Worm (Caenorhabditis elegans): ENCODE data around the gene lgg-2.
A peak's percentile ranks its signal among the peaks of the same experiment; 100 is the strongest.
"Not testable (repeated sequence)": the region's sequence is repeated elsewhere in the genome, so short reads cannot be mapped to it uniquely, and the experiment has no call there.

Gene lgg-2

ce11 chrIV:10935853-10936491 lies at the start of gene lgg-2:
lgg-2 (minus strand) TSS chrIV:10935903.
- TF ChIP-seq dao-5 (tag; optimal IDR thresholded peaks at IDR 0.05) = peak; percentile 4
- TF ChIP-seq W03F9.2 (tag; optimal IDR thresholded peaks at IDR 0.05) = peak; percentile 83
- TF ChIP-seq him-1 (tag; optimal IDR thresholded peaks at IDR 0.05) = peak; percentile 38

- TF ChIP-seq dao-5 (tag; optimal IDR thresholded peaks at IDR 0.05) = no peak
- TF ChIP-seq him-1 (tag; optimal IDR thresholded peaks at IDR 0.05) = no peak
- TF ChIP-seq W03F9.2 (tag; optimal IDR thresholded peaks at IDR 0.05) = no peak
Observed at ce11 chrIV:10981761-10982160, 46.1 kb upstream of the lgg-2 start, which contains the start of gene Y43E12A.2. Y43E12A.2 (plus strand) TSS chrIV:10982061.

- TF ChIP-seq him-1 (tag; optimal IDR thresholded peaks at IDR 0.05) (no peak), dao-5 (tag; optimal IDR thresholded peaks at IDR 0.05) (no peak), W03F9.2 (tag; optimal IDR thresholded peaks at IDR 0.05) (no peak)
Observed at ce11 chrIV:10980628-10981027, 44.9 kb upstream of the lgg-2 start.

DNA sequence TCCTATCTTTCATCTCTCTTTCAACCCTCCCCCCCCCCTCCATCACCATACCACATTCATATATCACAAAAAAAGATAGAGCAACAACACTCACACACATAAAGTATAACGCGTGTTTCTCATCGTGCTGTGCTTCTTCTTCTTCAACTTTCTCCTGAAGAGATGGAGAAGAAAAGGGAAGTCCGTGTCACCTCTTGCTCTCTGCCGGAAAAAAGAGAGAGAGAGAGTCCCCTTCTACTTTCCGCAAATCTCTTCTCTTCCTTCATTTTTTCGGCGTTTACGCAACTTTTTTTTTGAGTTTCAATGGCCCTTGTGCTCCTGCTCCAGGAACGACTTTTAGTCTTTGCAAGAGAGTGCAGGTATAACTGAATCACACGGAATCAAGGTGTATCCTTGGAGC lies 44.0 kb upstream of the lgg-2 start:
- TF ChIP-seq dao-5 (tag; optimal IDR thresholded peaks at IDR 0.05) (no peak), him-1 (tag; optimal IDR thresholded peaks at IDR 0.05) (no peak), W03F9.2 (tag; optimal IDR thresholded peaks at IDR 0.05) (no peak)

DNA sequence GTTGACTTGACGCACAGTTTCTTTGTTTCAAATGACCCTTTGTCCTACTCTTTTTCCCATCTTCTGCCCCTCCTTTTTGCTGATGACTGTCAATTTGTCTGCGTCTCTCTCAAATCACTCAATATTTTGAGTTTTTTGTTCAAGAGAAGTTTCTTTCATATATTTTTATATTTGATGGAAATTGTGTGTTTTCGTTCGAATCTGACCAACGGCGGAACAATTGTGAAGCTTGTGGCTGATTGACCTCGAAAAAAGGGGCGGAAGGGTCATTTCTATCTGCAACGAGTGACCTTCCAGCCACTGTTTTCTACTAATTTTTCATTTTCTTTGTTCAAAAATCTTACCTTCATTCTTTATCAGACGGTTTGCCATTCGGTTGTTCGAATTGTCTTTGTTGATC lies 42.9 kb upstream of the lgg-2 start:
- TF ChIP-seq dao-5 (tag; optimal IDR thresholded peaks at IDR 0.05) (no peak), W03F9.2 (tag; optimal IDR thresholded peaks at IDR 0.05) (no peak), him-1 (tag; optimal IDR thresholded peaks at IDR 0.05) (no peak)

ce11 chrIV:10975968-10976367 lies 40.3 kb upstream of the lgg-2 start:
- TF ChIP-seq him-1 (tag; optimal IDR thresholded peaks at IDR 0.05) (no peak), dao-5 (tag; optimal IDR thresholded peaks at IDR 0.05) (no peak), W03F9.2 (tag; optimal IDR thresholded peaks at IDR 0.05) (no peak)

- TF ChIP-seq dao-5 (tag; optimal IDR thresholded peaks at IDR 0.05) (no peak), W03F9.2 (tag; optimal IDR thresholded peaks at IDR 0.05) (no peak), him-1 (tag; optimal IDR thresholded peaks at IDR 0.05) (no peak)
Observed at ce11 chrIV:10971636-10972199, 36.0 kb upstream of the lgg-2 start.

DNA sequence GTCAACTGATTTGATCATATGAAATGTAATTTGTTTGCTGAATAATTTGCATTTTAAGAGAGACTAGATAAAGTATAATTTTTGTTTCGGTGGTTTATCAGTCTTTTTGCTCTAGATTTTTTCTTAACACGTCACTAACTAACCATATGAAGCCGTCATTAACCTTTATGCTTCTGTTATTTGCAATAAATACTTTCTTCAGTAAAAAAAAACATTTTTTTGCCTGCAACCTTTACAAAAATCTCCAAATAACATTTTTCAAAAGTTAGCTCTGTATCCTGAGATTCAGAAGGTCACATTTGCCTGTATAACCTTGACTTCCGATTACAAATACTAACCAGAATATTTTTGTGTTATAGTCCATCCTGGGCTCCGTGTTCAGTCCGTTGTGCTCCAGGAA lies 35.1 kb upstream of the lgg-2 start:
- TF ChIP-seq W03F9.2 (tag; optimal IDR thresholded peaks at IDR 0.05) = no peak
- TF ChIP-seq him-1 (tag; optimal IDR thresholded peaks at IDR 0.05) = no peak
- TF ChIP-seq dao-5 (tag; optimal IDR thresholded peaks at IDR 0.05) = no peak

- TF ChIP-seq dao-5 (tag; optimal IDR thresholded peaks at IDR 0.05) = no peak
- no peak for TF ChIP-seq him-1 (tag; optimal IDR thresholded peaks at IDR 0.05)
- no peak for TF ChIP-seq W03F9.2 (tag; optimal IDR thresholded peaks at IDR 0.05)
Observed at ce11 chrIV:10970333-10970732, 34.6 kb upstream of the lgg-2 start.

ce11 chrIV:10966359-10966758 lies 30.7 kb upstream of the lgg-2 start, which contains the start of the genes aqp-3 and Y69E1A.8:
aqp-3 (minus strand) TSS chrIV:10966459.
Y69E1A.8 (plus strand) TSS chrIV:10966604.
- TF ChIP-seq dao-5 (tag; optimal IDR thresholded peaks at IDR 0.05) (no peak), him-1 (tag; optimal IDR thresholded peaks at IDR 0.05) (no peak), W03F9.2 (tag; optimal IDR thresholded peaks at IDR 0.05) (no peak)

- TF ChIP-seq dao-5 (tag; optimal IDR thresholded peaks at IDR 0.05) (no peak), W03F9.2 (tag; optimal IDR thresholded peaks at IDR 0.05) (no peak), him-1 (tag; optimal IDR thresholded peaks at IDR 0.05) (no peak)
Observed at ce11 chrIV:10964688-10965087, 29.0 kb upstream of the lgg-2 start.

ce11 chrIV:10958230-10958588 lies 22.5 kb upstream of the lgg-2 start, which contains the start of gene sri-19:
sri-19 (plus strand) TSS chrIV:10958372.
- TF ChIP-seq him-1 (tag; optimal IDR thresholded peaks at IDR 0.05) (no peak), dao-5 (tag; optimal IDR thresholded peaks at IDR 0.05) (no peak), W03F9.2 (tag; optimal IDR thresholded peaks at IDR 0.05) (no peak)

- TF ChIP-seq him-1 (tag; optimal IDR thresholded peaks at IDR 0.05) (no peak), dao-5 (tag; optimal IDR thresholded peaks at IDR 0.05) (no peak), W03F9.2 (tag; optimal IDR thresholded peaks at IDR 0.05) (no peak)
Observed at ce11 chrIV:10957583-10958229, 22.0 kb upstream of the lgg-2 start, which contains the start of gene Y69E1A.5. Y69E1A.5 (minus strand) TSS chrIV:10957655.

DNA sequence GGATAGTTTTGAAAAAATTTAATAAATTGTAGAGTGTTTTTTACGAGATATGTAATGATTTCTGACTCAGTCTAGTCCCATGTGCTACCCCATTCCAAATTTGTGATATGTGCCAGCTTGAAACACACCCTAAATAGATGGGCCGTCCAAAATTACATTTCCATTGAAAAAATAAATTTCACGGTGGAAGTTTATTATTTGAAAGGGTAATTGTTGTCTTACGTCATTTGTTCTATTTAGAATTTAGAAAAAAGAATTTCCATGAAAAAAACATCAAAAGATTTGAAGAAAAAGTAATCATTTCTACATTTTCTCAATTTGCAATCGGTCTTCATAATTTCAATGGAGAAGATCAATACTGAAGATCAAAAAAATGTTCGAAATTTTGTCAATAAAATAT lies 19.3 kb upstream of the lgg-2 start, which contains the start of gene Y69E1A.4:
Gene Y69E1A.4 (plus strand): TSS at position 301 of the 400 bp plus-strand sequence.
- TF ChIP-seq W03F9.2, dao-5, him-1 (tag; optimal IDR thresholded peaks at IDR 0.05): not testable (repeated sequence)

Measured in whole organism, L4/young adult.